Fruit fly (Drosophila melanogaster): ENCODE data around the gene Nelf-A.

Gene Nelf-A

DNA sequence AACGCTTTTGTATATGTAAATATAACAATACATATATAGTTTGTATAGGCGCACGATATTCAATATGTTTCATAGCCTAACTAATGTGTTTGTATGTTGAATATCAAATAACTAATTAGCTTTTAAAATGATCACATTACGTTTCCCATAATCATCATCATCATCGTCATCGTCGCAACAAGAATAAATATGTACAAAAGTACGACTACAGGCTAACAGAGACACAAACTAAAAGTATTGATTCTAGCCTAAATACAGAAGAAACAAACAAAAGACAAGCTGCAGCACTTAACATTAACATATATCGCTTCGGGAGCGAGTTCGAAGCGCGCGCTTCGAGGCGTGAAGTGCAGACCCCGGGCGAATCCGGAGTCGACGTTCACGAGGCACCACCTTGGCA lies 47.7 kb downstream of the Nelf-A start (continued):
- no peak for TF ChIP-seq Atf6 (GFP tag; IDR thresholded peaks at IDR 0.05)
- no peak for TF ChIP-seq eve (GFP tag; optimal IDR thresholded peaks at IDR 0.05)
- no peak for TF ChIP-seq CG31224 (GFP tag; IDR thresholded peaks at IDR 0.05)
- no peak for TF ChIP-seq NFAT (GFP tag; IDR thresholded peaks at IDR 0.05)
- TF ChIP-seq vvl (GFP tag; IDR thresholded peaks at IDR 0.05) = peak; percentile 25; the same call in 1 of the 2 replicates
- no peak for TF ChIP-seq sr (GFP tag; IDR thresholded peaks at IDR 0.05)
- no peak for TF ChIP-seq gro (GFP tag; optimal IDR thresholded peaks at IDR 0.05)
- TF ChIP-seq Rfx (GFP tag; IDR thresholded peaks at IDR 0.05) = no peak
- TF ChIP-seq H2.0 (GFP tag; IDR thresholded peaks at IDR 0.05) = no peak
- TF ChIP-seq CG14667 (GFP tag; IDR thresholded peaks at IDR 0.05) = no peak
- TF ChIP-seq CG1647 (GFP tag; optimal IDR thresholded peaks at IDR 0.05) = no peak
- no peak for TF ChIP-seq CG2712 (tag; optimal IDR thresholded peaks at IDR 0.05)
- no peak for TF ChIP-seq ac (GFP tag; optimal IDR thresholded peaks at IDR 0.05)
- peak; percentile 19 for TF ChIP-seq CrebB (tag; optimal IDR thresholded peaks at IDR 0.05)
- no peak for TF ChIP-seq D (optimal IDR thresholded peaks at IDR 0.05)
- TF ChIP-seq D (GFP tag; optimal IDR thresholded peaks at IDR 0.05) = peak; percentile 11
- TF ChIP-seq otp (GFP tag; IDR thresholded peaks at IDR 0.05) = no peak
- TF ChIP-seq Mrtf (GFP tag; IDR thresholded peaks at IDR 0.05) = no peak
- TF ChIP-seq Blimp-1 (GFP tag; optimal IDR thresholded peaks at IDR 0.05) = peak; percentile 36
- no peak for TF ChIP-seq C15 (GFP tag; IDR thresholded peaks at IDR 0.05)
- TF ChIP-seq grau (tag; optimal IDR thresholded peaks at IDR 0.05) = no peak
- TF ChIP-seq CG13287 (GFP tag; IDR thresholded peaks at IDR 0.05; ENCODE audit: partially characterized antibody) = no peak
- TF ChIP-seq cas (GFP tag; IDR thresholded peaks at IDR 0.05) = no peak
- no peak for TF ChIP-seq CG11504 (tag; optimal IDR thresholded peaks at IDR 0.05)
- peak; percentile 22 for TF ChIP-seq Med (GFP tag)
- TF ChIP-seq CG9797 (GFP tag; optimal IDR thresholded peaks at IDR 0.05) = no peak
- no peak for TF ChIP-seq CG7745 (tag; optimal IDR thresholded peaks at IDR 0.05)
- no peak for TF ChIP-seq Elba2 (GFP tag; optimal IDR thresholded peaks at IDR 0.05)
- no peak for TF ChIP-seq Dref (GFP tag; IDR thresholded peaks at IDR 0.05)
- TF ChIP-seq CG14710 (tag; optimal IDR thresholded peaks at IDR 0.05) = no peak
- no peak for TF ChIP-seq CG12299 (tag; optimal IDR thresholded peaks at IDR 0.05)
- peak; percentile 11 for TF ChIP-seq CG17385 (GFP tag; optimal IDR thresholded peaks at IDR 0.05)
- peak; percentile 31 for TF ChIP-seq unpg (GFP tag; optimal IDR thresholded peaks at IDR 0.05)
- TF ChIP-seq CG12659 (GFP tag; optimal IDR thresholded peaks at IDR 0.05) = no peak
- TF ChIP-seq CG6654 (GFP tag; optimal IDR thresholded peaks at IDR 0.05) = no peak
- peak; percentile 23 for TF ChIP-seq CG18764 (GFP tag; optimal IDR thresholded peaks at IDR 0.05)
- TF ChIP-seq tgo (GFP tag; IDR thresholded peaks at IDR 0.05) = no peak
- no peak for TF ChIP-seq CG10462 (GFP tag; optimal IDR thresholded peaks at IDR 0.05)
- TF ChIP-seq CG1792 (GFP tag; optimal IDR thresholded peaks at IDR 0.05) = no peak
- TF ChIP-seq gt (GFP tag; IDR thresholded peaks at IDR 0.05) = no peak
- TF ChIP-seq PHDP (tag; optimal IDR thresholded peaks at IDR 0.05) = peak; percentile 48
- TF ChIP-seq gce (GFP tag; IDR thresholded peaks at IDR 0.05) = no peak
- TF ChIP-seq CG1603 (tag; optimal IDR thresholded peaks at IDR 0.05) = peak; percentile 16
- TF ChIP-seq dati (GFP tag; IDR thresholded peaks at IDR 0.05) = no peak
- no peak for TF ChIP-seq CG1832 (GFP tag; optimal IDR thresholded peaks at IDR 0.05)
- no peak for TF ChIP-seq Optix (GFP tag; IDR thresholded peaks at IDR 0.05)
- peak; percentile 13 for TF ChIP-seq CG12769 (tag; optimal IDR thresholded peaks at IDR 0.05)
- no peak for TF ChIP-seq CG10565 (GFP tag; optimal IDR thresholded peaks at IDR 0.05)
- no peak for TF ChIP-seq zen2 (GFP tag; IDR thresholded peaks at IDR 0.05; ENCODE audit: partially characterized antibody)
- TF ChIP-seq pros (GFP tag; optimal IDR thresholded peaks at IDR 0.05) = no peak
- peak; percentile 19 for TF ChIP-seq BtbVII (GFP tag; optimal IDR thresholded peaks at IDR 0.05)
- TF ChIP-seq unc-4 (GFP tag; IDR thresholded peaks at IDR 0.05; ENCODE audit: partially characterized antibody) = no peak
- TF ChIP-seq psq (GFP tag; optimal IDR thresholded peaks at IDR 0.05) = no peak
